Fruit fly (Drosophila melanogaster): ENCODE data around the gene rg.

rg gene

DNA sequence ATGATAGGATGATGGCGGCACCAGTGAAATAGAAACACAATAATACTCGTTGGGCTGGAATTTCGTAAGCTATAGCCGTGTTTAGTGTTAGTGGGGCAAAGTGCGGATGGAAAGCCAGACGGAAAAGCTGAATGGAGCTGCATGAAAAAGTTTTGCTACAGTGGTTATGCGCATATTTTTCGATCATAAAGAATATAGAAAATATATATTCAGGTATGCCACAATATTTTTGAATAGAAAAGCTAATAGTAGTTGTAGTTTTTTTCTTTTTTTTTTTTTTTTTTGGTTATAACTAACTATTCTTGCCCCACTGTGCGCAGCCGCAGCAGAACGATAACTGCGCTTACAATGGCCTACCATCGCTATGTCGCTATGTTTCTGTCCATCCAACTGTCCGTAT lies 201.0 kb downstream of the rg start:
- TF ChIP-seq Ada2b (GFP tag; IDR thresholded peaks at IDR 0.05) (0 out of 2 replicates have a peak, but pooled peaks have one; percentile 40), Ets65A (GFP tag) (peak; percentile 15), CG6813 (GFP tag; optimal IDR thresholded peaks at IDR 0.05) (no peak), wor (GFP tag; IDR thresholded peaks at IDR 0.05) (0 out of 2 replicates have a peak, but pooled peaks have one; percentile 18), Ptx1 (GFP tag; IDR thresholded peaks at IDR 0.05) (0 out of 2 replicates have a peak, but pooled peaks have one; percentile 17), cad (GFP tag; optimal IDR thresholded peaks at IDR 0.05) (no peak), unpg (GFP tag; optimal IDR thresholded peaks at IDR 0.05) (peak; percentile 16), CG10366 (GFP tag; IDR thresholded peaks at IDR 0.05) (peak; percentile 18; the same call in 1 of the 2 replicates), zen (tag; optimal IDR thresholded peaks at IDR 0.05) (no peak), dysf (GFP tag; IDR thresholded peaks at IDR 0.05) (peak; percentile 40; the same call in 1 of the 3 replicates), CG11504 (tag; optimal IDR thresholded peaks at IDR 0.05) (peak; percentile 2), CG17359 (tag; optimal IDR thresholded peaks at IDR 0.05) (peak; percentile 15), esg (GFP tag; conservative IDR thresholded peaks at IDR 0.05) (0 out of 2 replicates have a peak, but pooled peaks have one; percentile 6), sens (GFP tag) (peak; percentile 17), tin (GFP tag; optimal IDR thresholded peaks at IDR 0.05) (peak; percentile 28), Sox102F (GFP tag; optimal IDR thresholded peaks at IDR 0.05) (peak; percentile 3), ind (GFP tag; optimal IDR thresholded peaks at IDR 0.05) (peak; percentile 22), Hsf (GFP tag; optimal IDR thresholded peaks at IDR 0.05) (no peak), prd (optimal IDR thresholded peaks at IDR 0.05) (no peak), prd (GFP tag; IDR thresholded peaks at IDR 0.05) (no peak), Abd-B (GFP tag; optimal IDR thresholded peaks at IDR 0.05) (no peak), phol (tag; optimal IDR thresholded peaks at IDR 0.05) (peak; percentile 17), Fer1 (GFP tag; optimal IDR thresholded peaks at IDR 0.05) (peak; percentile 31), sisA (GFP tag; IDR thresholded peaks at IDR 0.05) (peak; percentile 25; the same call in 1 of the 2 replicates), Med (GFP tag) (peak; percentile 58), CG4282 (GFP tag; optimal IDR thresholded peaks at IDR 0.05) (no peak), ranshi (GFP tag; IDR thresholded peaks at IDR 0.05) (peak; percentile 30; the same call in 1 of the 2 replicates), Dip2 (GFP tag; IDR thresholded peaks at IDR 0.05) (no peak), CG15269 (tag; optimal IDR thresholded peaks at IDR 0.05) (peak; percentile 8), row (GFP tag; IDR thresholded peaks at IDR 0.05) (peak; percentile 57), vvl (GFP tag; IDR thresholded peaks at IDR 0.05) (peak; percentile 46), CG4424 (GFP tag; optimal IDR thresholded peaks at IDR 0.05) (peak; percentile 36), CG18599 (GFP tag; optimal IDR thresholded peaks at IDR 0.05) (peak; percentile 14), CG2712 (tag; optimal IDR thresholded peaks at IDR 0.05) (peak; percentile 7), CG4820 (GFP tag; optimal IDR thresholded peaks at IDR 0.05) (peak; percentile 17), gem (tag; optimal IDR thresholded peaks at IDR 0.05) (peak; percentile 6), HLH3B (GFP tag; IDR thresholded peaks at IDR 0.05) (peak; percentile 38; the same call in 1 of the 2 replicates), CG17802 (tag; optimal IDR thresholded peaks at IDR 0.05) (no peak), CG5245 (GFP tag; optimal IDR thresholded peaks at IDR 0.05) (peak; percentile 3), Xrp1 (GFP tag; IDR thresholded peaks at IDR 0.05) (0 out of 2 replicates have a peak, but pooled peaks have one; percentile 12), sqz (GFP tag; optimal IDR thresholded peaks at IDR 0.05) (no peak), CG18476 (GFP tag; optimal IDR thresholded peaks at IDR 0.05) (no peak), hkb (optimal IDR thresholded peaks at IDR 0.05) (no peak), hkb (GFP tag; IDR thresholded peaks at IDR 0.05) (peak; percentile 48; the same call in 1 of the 2 replicates), CG34422 (GFP tag; IDR thresholded peaks at IDR 0.05) (0 out of 3 replicates have a peak, but pooled peaks have one; percentile 27), pho (GFP tag; optimal IDR thresholded peaks at IDR 0.05) (no peak), C15 (GFP tag; IDR thresholded peaks at IDR 0.05) (0 out of 3 replicates have a peak, but pooled peaks have one; percentile 5), CG14050 (GFP tag; IDR thresholded peaks at IDR 0.05) (0 out of 3 replicates have a peak, but pooled peaks have one; percentile 12), Sox100B (GFP tag; optimal IDR thresholded peaks at IDR 0.05) (peak; percentile 14), pan (optimal IDR thresholded peaks at IDR 0.05) (no peak), pan (GFP tag; optimal IDR thresholded peaks at IDR 0.05 in 1 of 2, IDR thresholded peaks at IDR 0.05 in 1 of 2) (peak in 1 of 2 experiments; percentile 18), crol (GFP tag; IDR thresholded peaks at IDR 0.05) (0 out of 2 replicates have a peak, but pooled peaks have one; percentile 7)

Data from whole organism, embryonic.